Worm (Caenorhabditis elegans) whole organism, late embryonic: ENCODE results near the gene fbxl-1.

Source experiments
- C38D4.7 ChIP-seq: fragments of 200-800 bp; sonication (Bioruptor generic); optimal IDR thresholded peaks from 2 replicates; lab custom pipeline; 2018; ENCODE audit warnings: mild to moderate bottlenecking, missing genetic modification characterization, moderate library complexity, missing compliant biosample characterization
- K02D7.2 ChIP-seq: sonication (generic microtip); optimal IDR thresholded peaks from 2 replicates; lab custom pipeline; 2017; ENCODE audit warnings: mild to moderate bottlenecking, missing genetic modification characterization, missing compliant biosample characterization
- Y22D7AL.16 ChIP-seq: sonication (generic microtip); optimal IDR thresholded peaks from 2 replicates; lab custom pipeline; 2016; ENCODE audit warnings: missing genetic modification characterization, missing compliant biosample characterization
- ahr-1 ChIP-seq: sonication (generic microtip); optimal IDR thresholded peaks from 2 replicates; lab custom pipeline; 2016; ENCODE audit warnings: missing genetic modification characterization, missing compliant biosample characterization
- ama-1 ChIP-seq: fragments of 150-350 bp; optimal IDR thresholded peaks from 2 replicates; lab custom pipeline; 2014
- ceh-24 ChIP-seq: sonication (generic microtip); optimal IDR thresholded peaks from 2 replicates; lab custom pipeline; 2016; ENCODE audit warnings: mild to moderate bottlenecking, missing genetic modification characterization, missing compliant biosample characterization
- ceh-34 ChIP-seq: sonication (generic microtip); optimal IDR thresholded peaks from 2 replicates; lab custom pipeline; 2016; ENCODE audit warnings: mild to moderate bottlenecking, missing genetic modification characterization, missing compliant biosample characterization
- ceh-48 ChIP-seq: sonication (generic microtip); optimal IDR thresholded peaks from 2 replicates; lab custom pipeline; 2016; ENCODE audit warnings: missing genetic modification characterization, inconsistent platforms, missing compliant biosample characterization
- ceh-6 ChIP-seq: fragments of 200-800 bp; sonication (Bioruptor generic); optimal IDR thresholded peaks from 2 replicates; lab custom pipeline; 2018; ENCODE audit warnings: mild to moderate bottlenecking, missing genetic modification characterization, missing compliant biosample characterization
- dmd-4 ChIP-seq: sonication (generic microtip); optimal IDR thresholded peaks from 2 replicates; lab custom pipeline; 2016; ENCODE audit warnings: borderline replicate concordance, missing genetic modification characterization, missing compliant biosample characterization
- dve-1 ChIP-seq: sonication (generic microtip); optimal IDR thresholded peaks from 2 replicates; lab custom pipeline; 2017; ENCODE audit warnings: antibody characterized with exemption, mild to moderate bottlenecking, missing genetic modification characterization, missing compliant biosample characterization
- elt-2 ChIP-seq: sonication (generic microtip); optimal IDR thresholded peaks from 2 replicates; lab custom pipeline; 2016; ENCODE audit warnings: missing genetic modification reagents, missing genetic modification characterization, missing compliant biosample characterization
- ets-4 ChIP-seq: sonication (generic microtip); optimal IDR thresholded peaks from 2 replicates; lab custom pipeline; 2016; ENCODE audit warnings: missing genetic modification characterization, missing compliant biosample characterization
- eyg-1 ChIP-seq: sonication (generic microtip); optimal IDR thresholded peaks from 2 replicates; lab custom pipeline; 2016; ENCODE audit warnings: missing genotype, missing genetic modification characterization, missing compliant biosample characterization
- fkh-10 ChIP-seq: fragments of 150-350 bp; optimal IDR thresholded peaks from 2 replicates; lab custom pipeline; 2014; ENCODE audit warnings: missing biosample characterization, missing genetic modification reagents, missing genetic modification characterization
- fkh-6 ChIP-seq: sonication (generic microtip); optimal IDR thresholded peaks from 2 replicates; lab custom pipeline; 2016; ENCODE audit warnings: missing genetic modification characterization, missing compliant biosample characterization
- gmeb-2 ChIP-seq: sonication (generic microtip); optimal IDR thresholded peaks from 2 replicates; lab custom pipeline; 2016; ENCODE audit warnings: missing genetic modification characterization, inconsistent platforms, missing compliant biosample characterization
- hlh-15 ChIP-seq: sonication (generic microtip); optimal IDR thresholded peaks from 2 replicates; lab custom pipeline; 2016; ENCODE audit warnings: missing genetic modification characterization, missing compliant biosample characterization
- hlh-30 ChIP-seq: sonication (generic microtip); optimal IDR thresholded peaks from 2 replicates; lab custom pipeline; 2017; ENCODE audit warnings: antibody characterized with exemption, missing genetic modification characterization, missing compliant biosample characterization; ENCODE audit not compliant: insufficient read depth
- hlh-6 ChIP-seq: sonication (generic microtip); optimal IDR thresholded peaks from 2 replicates; lab custom pipeline; 2016; ENCODE audit warnings: missing genotype, missing genetic modification characterization, missing compliant biosample characterization
- hlh-8 ChIP-seq: sonication (generic microtip); optimal IDR thresholded peaks from 2 replicates; lab custom pipeline; 2016; ENCODE audit warnings: missing genotype, missing genetic modification characterization, missing compliant biosample characterization
- madf-2 ChIP-seq: sonication (generic microtip); optimal IDR thresholded peaks from 2 replicates; lab custom pipeline; 2017; ENCODE audit warnings: missing genetic modification characterization, missing compliant biosample characterization
- nfya-1 ChIP-seq: sonication (generic microtip); optimal IDR thresholded peaks from 2 replicates; lab custom pipeline; 2017; ENCODE audit warnings: missing genetic modification characterization, mild to moderate bottlenecking, missing compliant biosample characterization, antibody characterized with exemption, moderate library complexity
- nhr-232 ChIP-seq: sonication (generic microtip); optimal IDR thresholded peaks from 2 replicates; lab custom pipeline; 2016; ENCODE audit warnings: missing genetic modification characterization, missing compliant biosample characterization
- npax-4 ChIP-seq: sonication (generic microtip); optimal IDR thresholded peaks from 2 replicates; lab custom pipeline; 2016; ENCODE audit warnings: missing genetic modification characterization, missing compliant biosample characterization
- pag-3 ChIP-seq: sonication (generic microtip); optimal IDR thresholded peaks from 2 replicates; lab custom pipeline; 2016; ENCODE audit warnings: missing compliant biosample characterization, missing genetic modification characterization, borderline replicate concordance
- pat-9 ChIP-seq: fragments of 200-800 bp; sonication (Bioruptor generic); optimal IDR thresholded peaks from 2 replicates; lab custom pipeline; 2018; ENCODE audit warnings: mild to moderate bottlenecking, missing genetic modification characterization, moderate library complexity, missing compliant biosample characterization
- pha-2 ChIP-seq: sonication (generic microtip); optimal IDR thresholded peaks from 2 replicates; lab custom pipeline; 2017; ENCODE audit warnings: mild to moderate bottlenecking, missing genetic modification characterization, missing compliant biosample characterization
- pros-1 ChIP-seq: fragments of 150-350 bp; optimal IDR thresholded peaks from 2 replicates; lab custom pipeline; 2014; ENCODE audit warnings: missing biosample characterization, missing genetic modification reagents, missing genetic modification characterization
- ref-2 ChIP-seq: sonication (generic microtip); optimal IDR thresholded peaks from 2 replicates; lab custom pipeline; 2016; ENCODE audit warnings: missing genetic modification characterization, missing compliant biosample characterization
- rnt-1 ChIP-seq: sonication (generic microtip); optimal IDR thresholded peaks from 2 replicates; lab custom pipeline; 2016; ENCODE audit warnings: missing genetic modification characterization, missing compliant biosample characterization
- sdc-2 ChIP-seq: sonication (generic microtip); optimal IDR thresholded peaks from 2 replicates; lab custom pipeline; 2016; ENCODE audit warnings: missing genotype, missing genetic modification characterization, missing compliant biosample characterization
- sox-2 ChIP-seq: fragments of 200-800 bp; sonication (Bioruptor generic); IDR thresholded peaks from 2 replicates; pipeline ENCODE4 v1.3.6; 2022; ENCODE audit warnings: missing genetic modification reagents, missing genetic modification characterization, missing compliant biosample characterization
- sox-4 ChIP-seq: sonication (generic microtip); optimal IDR thresholded peaks from 2 replicates; lab custom pipeline; 2017; ENCODE audit warnings: mild to moderate bottlenecking, missing genetic modification characterization, inconsistent platforms, missing compliant biosample characterization
- tbx-7 ChIP-seq: sonication (generic microtip); optimal IDR thresholded peaks from 2 replicates; lab custom pipeline; 2016; ENCODE audit warnings: missing genotype, missing genetic modification characterization, missing compliant biosample characterization
- unc-3 ChIP-seq, 2 experiments: fragments of 200-800 bp in 1 of 2; sonication (Bioruptor generic) in 1 of 2; sonication (generic microtip) in 1 of 2; conservative IDR thresholded peaks in 1 of 2; optimal IDR thresholded peaks in 1 of 2; 2 replicates each; pipeline versions ENCODE4 v1.3.6 to Lab custom; 2016 to 2022; ENCODE audit warnings: missing compliant biosample characterization in 2 of 2, missing genetic modification characterization in 2 of 2, missing genetic modification reagents in 1 of 2
- unc-42 ChIP-seq: sonication (generic microtip); optimal IDR thresholded peaks from 2 replicates; lab custom pipeline; 2016; ENCODE audit warnings: missing genotype, missing genetic modification characterization, missing compliant biosample characterization
- unc-55 ChIP-seq: sonication (generic microtip); optimal IDR thresholded peaks from 2 replicates; lab custom pipeline; 2017; ENCODE audit warnings: missing biosample characterization, missing genetic modification reagents, missing genetic modification characterization
- unc-86 ChIP-seq: sonication (generic microtip); optimal IDR thresholded peaks from 2 replicates; lab custom pipeline; 2016; ENCODE audit warnings: missing genetic modification characterization, missing compliant biosample characterization
- ztf-16 ChIP-seq: sonication (generic microtip); optimal IDR thresholded peaks from 2 replicates; lab custom pipeline; 2017; ENCODE audit warnings: missing genetic modification characterization, missing compliant biosample characterization

The fbxl-1 gene

ce11 chrIII:8185130-8185529 lies 42.5 kb upstream of the fbxl-1 start:
- TF ChIP-seq hlh-15 (no peak), nfya-1 (tag; lab: Kevin White, UChicago) (no peak), dmd-4 (tag; lab: Kevin White, UChicago) (no peak), unc-86 (no peak), fkh-10 (no peak), elt-2 (no peak), unc-3 (GFP tag; conservative IDR thresholded peaks at IDR 0.05; lab: Robert Waterston, UW) (no peak), unc-3 (tag; optimal IDR thresholded peaks at IDR 0.05; lab: Kevin White, UChicago) (no peak), pag-3 (tag; lab: Kevin White, UChicago) (no peak), sox-2 (no peak), unc-55 (GFP tag; lab: Kevin White, UChicago) (no peak), ets-4 (tag; lab: Kevin White, UChicago) (no peak), ceh-24 (tag; lab: Kevin White, UChicago) (no peak), dve-1 (tag; lab: Kevin White, UChicago) (no peak), fkh-6 (tag; lab: Kevin White, UChicago) (no peak), hlh-30 (tag; lab: Kevin White, UChicago) (no peak), ceh-6 (GFP tag; lab: Kevin White, UChicago) (no peak), eyg-1 (tag; lab: Kevin White, UChicago) (no peak), sdc-2 (no peak), hlh-6 (no peak), ceh-48 (no peak)

ce11 chrIII:8190505-8190904 lies 37.1 kb upstream of the fbxl-1 start, which contains the start of gene C50C3.19:
C50C3.19 (plus strand) TSS chrIII:8190805.
- no peak for TF ChIP-seq unc-42 (tag; lab: Kevin White, UChicago)
- no peak for TF ChIP-seq rnt-1 (tag; lab: Kevin White, UChicago)
- TF ChIP-seq ahr-1 (tag; lab: Kevin White, UChicago), result no peak
- no peak for TF ChIP-seq unc-86
- TF ChIP-seq sox-4 (tag; lab: Kevin White, UChicago), result no peak
- TF ChIP-seq hlh-8 (tag; lab: Kevin White, UChicago), result no peak
- TF ChIP-seq gmeb-2, result no peak
- TF ChIP-seq tbx-7 (tag; lab: Kevin White, UChicago), result no peak
- TF ChIP-seq ceh-48, result no peak
- TF ChIP-seq ztf-16 (tag; lab: Kevin White, UChicago), result no peak
- no peak for TF ChIP-seq pha-2 (tag; lab: Kevin White, UChicago)
- no peak for TF ChIP-seq madf-2 (tag; lab: Kevin White, UChicago)
- TF ChIP-seq pros-1 (tag; lab: Kevin White, UChicago), result no peak
- TF ChIP-seq eyg-1 (tag; lab: Kevin White, UChicago), result no peak
- TF ChIP-seq Y22D7AL.16 (tag; lab: Kevin White, UChicago), result no peak
- TF ChIP-seq K02D7.2 (tag; lab: Kevin White, UChicago), result no peak
- TF ChIP-seq fkh-6 (tag; lab: Kevin White, UChicago), result no peak
- no peak for TF ChIP-seq C38D4.7 (GFP tag; lab: Kevin White, UChicago)
- TF ChIP-seq pat-9 (tag; lab: Kevin White, UChicago), result no peak

- TF ChIP-seq nhr-232 (tag; lab: Kevin White, UChicago), result no peak
- no peak for TF ChIP-seq ceh-34 (tag; lab: Kevin White, UChicago)
- TF ChIP-seq dmd-4 (tag; lab: Kevin White, UChicago), result no peak
- TF ChIP-seq madf-2 (tag; lab: Kevin White, UChicago), result no peak
- no peak for TF ChIP-seq ama-1 (lab: Kevin White, UChicago)
- TF ChIP-seq unc-3 (GFP tag; conservative IDR thresholded peaks at IDR 0.05; lab: Robert Waterston, UW), result no peak
- no peak for TF ChIP-seq unc-3 (tag; optimal IDR thresholded peaks at IDR 0.05; lab: Kevin White, UChicago)
- no peak for TF ChIP-seq npax-4 (tag; lab: Kevin White, UChicago)
- TF ChIP-seq ref-2 (tag; lab: Kevin White, UChicago), result no peak
- TF ChIP-seq ceh-48, result no peak
Measured at ce11 chrIII:8191695-8192094, 35.9 kb upstream of the fbxl-1 start, which contains the start of gene C50C3.1. C50C3.1 (plus strand) TSS chrIII:8191995.
